Worm (Caenorhabditis elegans) whole organism, mixed stage, embryonic: ENCODE measurements around the gene col-101.

Experiments used
- M03D4.4 ChIP-seq: sonication (generic microtip); optimal IDR thresholded peaks from 2 replicates; lab custom pipeline; 2017; ENCODE audit warnings: mild to moderate bottlenecking, missing genetic modification characterization, missing compliant biosample characterization
- bed-3 ChIP-seq: fragments of 200-800 bp; sonication (Bioruptor generic); optimal IDR thresholded peaks from 3 replicates; lab custom pipeline; 2018; ENCODE audit warnings: mild to moderate bottlenecking, missing genetic modification characterization, moderate library complexity, missing compliant biosample characterization
- blmp-1 ChIP-seq: fragments of 150-350 bp; optimal IDR thresholded peaks from 2 replicates; lab custom pipeline; 2014; ENCODE audit warnings: missing biosample characterization, missing genetic modification characterization
- ceh-83 ChIP-seq: fragments of 200-800 bp; sonication (Bioruptor generic); optimal IDR thresholded peaks from 2 replicates; lab custom pipeline; 2018; ENCODE audit warnings: mild to moderate bottlenecking, missing genetic modification characterization, missing compliant biosample characterization
- ces-1 ChIP-seq: fragments of 150-350 bp; optimal IDR thresholded peaks from 2 replicates; lab custom pipeline; 2014; ENCODE audit warnings: missing biosample characterization, missing genetic modification reagents, missing genetic modification characterization
- cnd-1 ChIP-seq: fragments of 200-800 bp; sonication (Bioruptor generic); optimal IDR thresholded peaks from 2 replicates; lab custom pipeline; 2018; ENCODE audit warnings: mild to moderate bottlenecking, missing genetic modification characterization, missing compliant biosample characterization
- elt-1 ChIP-seq: sonication (generic microtip); optimal IDR thresholded peaks from 2 replicates; lab custom pipeline; 2017; ENCODE audit warnings: missing genetic modification characterization, mild to moderate bottlenecking, missing compliant biosample characterization, antibody characterized with exemption, moderate library complexity, borderline replicate concordance; ENCODE audit not compliant: insufficient read depth
- elt-3 ChIP-seq: fragments of 150-350 bp; optimal IDR thresholded peaks from 2 replicates; lab custom pipeline; 2014; ENCODE audit warnings: missing biosample characterization, missing genetic modification characterization
- ham-2 ChIP-seq: fragments of 200-800 bp; sonication (Bioruptor generic); optimal IDR thresholded peaks from 2 replicates; lab custom pipeline; 2018; ENCODE audit warnings: mild to moderate bottlenecking, missing genetic modification characterization, missing compliant biosample characterization
- hlh-1 ChIP-seq: fragments of 150-350 bp; optimal IDR thresholded peaks from 2 replicates; lab custom pipeline; 2014; ENCODE audit warnings: missing biosample characterization, missing genetic modification reagents, missing genetic modification characterization
- lin-13 ChIP-seq: fragments of 150-350 bp; optimal IDR thresholded peaks from 2 replicates; lab custom pipeline; 2014; ENCODE audit warnings: missing biosample characterization, missing genetic modification characterization
- lsy-2 ChIP-seq: fragments of 150-350 bp; optimal IDR thresholded peaks from 2 replicates; lab custom pipeline; 2014; ENCODE audit warnings: missing biosample characterization, missing genetic modification characterization
- mab-5 ChIP-seq: fragments of 150-350 bp; optimal IDR thresholded peaks from 2 replicates; lab custom pipeline; 2014; ENCODE audit warnings: missing biosample characterization, missing genetic modification characterization
- nhr-2 ChIP-seq: fragments of 150-350 bp; optimal IDR thresholded peaks from 2 replicates; lab custom pipeline; 2014; ENCODE audit warnings: missing biosample characterization, missing genetic modification characterization
- nhr-28 ChIP-seq: fragments of 150-350 bp; optimal IDR thresholded peaks from 2 replicates; lab custom pipeline; 2014; ENCODE audit warnings: missing biosample characterization, missing genetic modification characterization
- nhr-76 ChIP-seq: sonication (generic microtip); optimal IDR thresholded peaks from 2 replicates; lab custom pipeline; 2017; ENCODE audit warnings: missing biosample characterization, missing genetic modification characterization
- pha-4 ChIP-seq: fragments of 150-350 bp; optimal IDR thresholded peaks from 2 replicates; lab custom pipeline; 2018; ENCODE audit warnings: missing biosample characterization, missing genetic modification reagents, missing genetic modification characterization
- sem-2 ChIP-seq: fragments of 200-800 bp; sonication (Bioruptor generic); optimal IDR thresholded peaks from 2 replicates; lab custom pipeline; 2018; ENCODE audit warnings: mild to moderate bottlenecking, missing genetic modification characterization, missing compliant biosample characterization
- snpc-4 ChIP-seq: fragments of 150-350 bp; optimal IDR thresholded peaks from 2 replicates; lab custom pipeline; 2014; ENCODE audit warnings: missing biosample characterization, missing genetic modification characterization
- sptf-1 ChIP-seq: sonication (generic microtip); optimal IDR thresholded peaks from 2 replicates; lab custom pipeline; 2017; ENCODE audit warnings: mild to moderate bottlenecking, missing genetic modification characterization, moderate library complexity, missing compliant biosample characterization
- tbx-8 ChIP-seq: fragments of 200-800 bp; sonication (Bioruptor generic); optimal IDR thresholded peaks from 2 replicates; lab custom pipeline; 2018; ENCODE audit warnings: mild to moderate bottlenecking, missing genetic modification characterization, moderate library complexity, missing compliant biosample characterization
- unc-120 ChIP-seq: sonication (generic microtip); optimal IDR thresholded peaks from 2 replicates; lab custom pipeline; 2017; ENCODE audit warnings: missing genetic modification characterization, missing compliant biosample characterization; ENCODE audit not compliant: poor library complexity, severe bottlenecking
- unc-62 ChIP-seq: fragments of 150-350 bp; optimal IDR thresholded peaks from 2 replicates; lab custom pipeline; 2014; ENCODE audit warnings: missing biosample characterization, missing genetic modification reagents, missing genetic modification characterization
- zip-8 ChIP-seq: fragments of 150-350 bp; optimal IDR thresholded peaks from 2 replicates; lab custom pipeline; 2014; ENCODE audit warnings: missing biosample characterization, missing genetic modification characterization
- ztf-11 ChIP-seq: fragments of 150-350 bp; optimal IDR thresholded peaks from 2 replicates; lab custom pipeline; 2014; ENCODE audit warnings: missing biosample characterization, missing genetic modification characterization

col-101 gene

ce11 chrIV:320380-320779 lies 6.4 kb downstream of the col-101 start, which contains the start of gene dsc-4:
dsc-4 (minus strand) TSS chrIV:320544.
- no peak for TF ChIP-seq ham-2 (GFP tag; lab: Kevin White, UChicago)

- no peak for TF ChIP-seq elt-3 (tag; lab: Kevin White, UChicago)
- no peak for TF ChIP-seq sem-2 (GFP tag; lab: Kevin White, UChicago)
- TF ChIP-seq M03D4.4 (tag; lab: Kevin White, UChicago) = no peak
- TF ChIP-seq nhr-2 (tag; lab: Kevin White, UChicago) = no peak
- TF ChIP-seq tbx-8 (GFP tag; lab: Kevin White, UChicago) = no peak
- TF ChIP-seq blmp-1 = no peak
- no peak for TF ChIP-seq cnd-1 (tag; lab: Kevin White, UChicago)
- TF ChIP-seq nhr-28 (tag; lab: Kevin White, UChicago) = no peak
- TF ChIP-seq snpc-4 (tag; lab: Kevin White, UChicago) = no peak
- TF ChIP-seq nhr-76 = no peak
- TF ChIP-seq hlh-1 (tag; lab: Kevin White, UChicago) = no peak
- TF ChIP-seq mab-5 = no peak
- TF ChIP-seq bed-3 (GFP tag; lab: Kevin White, UChicago) = no peak
- TF ChIP-seq ztf-11 = no peak
- TF ChIP-seq lin-13 (tag; lab: Kevin White, UChicago) = no peak
These were observed 7.2 kb downstream of the col-101 start for ce11 chrIV:319654-320053.

- TF ChIP-seq lin-13 (tag; lab: Kevin White, UChicago) (no peak), unc-120 (tag; lab: Kevin White, UChicago) (peak; percentile 44), hlh-1 (tag; lab: Kevin White, UChicago) (peak; percentile 80)
These were observed 12.3 kb downstream of the col-101 start for ce11 chrIV:314475-314874.

ce11 chrIV:313615-314014 lies 13.2 kb downstream of the col-101 start, which contains the start of gene snai-1:
snai-1 (minus strand) TSS chrIV:313715.
- TF ChIP-seq pha-4 (tag; lab: Kevin White, UChicago) = no peak

- TF ChIP-seq elt-1 (tag; lab: Kevin White, UChicago) = no peak
These were observed 17.3 kb downstream of the col-101 start for ce11 chrIV:309526-309925.

ce11 chrIV:307205-307604 lies 19.6 kb downstream of the col-101 start, which contains the start of gene swt-1:
swt-1 (plus strand) TSS chrIV:307505.
- no peak for TF ChIP-seq ztf-11
- TF ChIP-seq lin-13 (tag; lab: Kevin White, UChicago) = no peak
- TF ChIP-seq unc-62 (GFP tag; lab: Kevin White, UChicago) = no peak
- TF ChIP-seq zip-8 (tag; lab: Kevin White, UChicago) = peak; percentile 73

- no peak for TF ChIP-seq nhr-76
- TF ChIP-seq pha-4 (tag; lab: Kevin White, UChicago) = no peak
- no peak for TF ChIP-seq ces-1
- no peak for TF ChIP-seq unc-120 (tag; lab: Kevin White, UChicago)
- TF ChIP-seq lsy-2 (tag; lab: Kevin White, UChicago) = no peak
- TF ChIP-seq unc-62 (GFP tag; lab: Kevin White, UChicago) = no peak
- TF ChIP-seq elt-1 (tag; lab: Kevin White, UChicago) = no peak
- TF ChIP-seq hlh-1 (tag; lab: Kevin White, UChicago) = no peak
- TF ChIP-seq nhr-28 (tag; lab: Kevin White, UChicago) = no peak
- no peak for TF ChIP-seq tbx-8 (GFP tag; lab: Kevin White, UChicago)
- TF ChIP-seq lin-13 (tag; lab: Kevin White, UChicago) = no peak
- TF ChIP-seq elt-3 (tag; lab: Kevin White, UChicago) = no peak
- no peak for TF ChIP-seq bed-3 (GFP tag; lab: Kevin White, UChicago)
- TF ChIP-seq ceh-83 (GFP tag; lab: Kevin White, UChicago) = no peak
- TF ChIP-seq sptf-1 (tag; lab: Kevin White, UChicago) = no peak
- TF ChIP-seq, all 35 proteins: peak for 0
These were observed 20.2 kb downstream of the col-101 start for ce11 chrIV:306572-306971.

- no peak for TF ChIP-seq tbx-8 (GFP tag; lab: Kevin White, UChicago)
These were observed 21.7 kb downstream of the col-101 start for ce11 chrIV:305101-305500.
